Fruit fly (Drosophila melanogaster): ENCODE results near the gene RhoGAPp190.

dm6 chrX:17640837-17641236 lies 11.5 kb downstream of the RhoGAPp190 start:
- 0 out of 3 replicates have a peak, but pooled peaks have one; percentile 34 for TF ChIP-seq CG4496 (GFP tag; IDR thresholded peaks at IDR 0.05)
- TF ChIP-seq CG14655 (GFP tag; optimal IDR thresholded peaks at IDR 0.05), result no peak
- TF ChIP-seq CG13204 (GFP tag; optimal IDR thresholded peaks at IDR 0.05), result no peak
- TF ChIP-seq CG10348 (GFP tag; IDR thresholded peaks at IDR 0.05), result no peak
- TF ChIP-seq gl (tag; optimal IDR thresholded peaks at IDR 0.05), result no peak
- TF ChIP-seq CG34367 (tag; optimal IDR thresholded peaks at IDR 0.05), result no peak
- 0 out of 2 replicates have a peak, but pooled peaks have one; percentile 11 for TF ChIP-seq CG32121 (GFP tag; IDR thresholded peaks at IDR 0.05)
- no peak for TF ChIP-seq CG17806 (tag; optimal IDR thresholded peaks at IDR 0.05)
- TF ChIP-seq CG12605 (GFP tag; IDR thresholded peaks at IDR 0.05), result no peak
- TF ChIP-seq Pif1A (GFP tag; optimal IDR thresholded peaks at IDR 0.05), result no peak
- TF ChIP-seq CG8301 (tag; optimal IDR thresholded peaks at IDR 0.05), result no peak
- no peak for TF ChIP-seq Pif1B (GFP tag; optimal IDR thresholded peaks at IDR 0.05)
